Worm (Caenorhabditis elegans) whole organism, midembryonic: ENCODE results near the gene hcp-3.

Experiments used
- T22C8.4 ChIP-seq: fragments of 200-800 bp; sonication (Bioruptor generic); IDR thresholded peaks from 2 replicates; pipeline ENCODE4 v1.3.6; 2022; ENCODE audit warnings: missing genetic modification characterization, missing compliant biosample characterization
- cog-1 ChIP-seq: sonication (generic microtip); optimal IDR thresholded peaks from 2 replicates; lab custom pipeline; 2016; ENCODE audit warnings: missing genetic modification characterization, missing compliant biosample characterization
- flt-1 ChIP-seq: fragments of 200-800 bp; sonication (Bioruptor generic); IDR thresholded peaks from 2 replicates; pipeline ENCODE4 v1.3.6; 2022; ENCODE audit warnings: missing genetic modification characterization, missing compliant biosample characterization
- klf-2 ChIP-seq: fragments of 200-800 bp; sonication (Bioruptor generic); conservative IDR thresholded peaks from 2 replicates; pipeline ENCODE4 v1.3.6; 2022; ENCODE audit warnings: missing genetic modification reagents, missing genetic modification characterization, missing compliant biosample characterization
- med-1 ChIP-seq: sonication (generic microtip); optimal IDR thresholded peaks from 2 replicates; lab custom pipeline; 2017; ENCODE audit warnings: missing genetic modification characterization, mild to moderate bottlenecking, missing compliant biosample characterization, antibody characterized with exemption, missing genetic modification reagents; ENCODE audit not compliant: insufficient read depth
- ref-1 ChIP-seq: fragments of 200-800 bp; sonication (Bioruptor generic); conservative IDR thresholded peaks from 2 replicates; pipeline ENCODE4 v1.3.6; 2022; ENCODE audit warnings: missing genetic modification reagents, missing genetic modification characterization, missing compliant biosample characterization
- tab-1 ChIP-seq: fragments of 200-800 bp; sonication (Bioruptor generic); IDR thresholded peaks from 2 replicates; pipeline ENCODE4 v1.3.6; 2022; ENCODE audit warnings: missing genetic modification characterization, missing compliant biosample characterization
- ztf-23 ChIP-seq: fragments of 200-800 bp; sonication (Bioruptor generic); IDR thresholded peaks from 2 replicates; pipeline ENCODE4 v1.3.6; 2022; ENCODE audit warnings: missing genetic modification reagents, missing genetic modification characterization, missing compliant biosample characterization
- ztf-29 ChIP-seq: fragments of 200-800 bp; sonication (Bioruptor generic); IDR thresholded peaks from 2 replicates; pipeline ENCODE4 v1.3.6; 2022; ENCODE audit warnings: missing genetic modification reagents, missing genetic modification characterization, missing compliant biosample characterization

The hcp-3 gene

DNA sequence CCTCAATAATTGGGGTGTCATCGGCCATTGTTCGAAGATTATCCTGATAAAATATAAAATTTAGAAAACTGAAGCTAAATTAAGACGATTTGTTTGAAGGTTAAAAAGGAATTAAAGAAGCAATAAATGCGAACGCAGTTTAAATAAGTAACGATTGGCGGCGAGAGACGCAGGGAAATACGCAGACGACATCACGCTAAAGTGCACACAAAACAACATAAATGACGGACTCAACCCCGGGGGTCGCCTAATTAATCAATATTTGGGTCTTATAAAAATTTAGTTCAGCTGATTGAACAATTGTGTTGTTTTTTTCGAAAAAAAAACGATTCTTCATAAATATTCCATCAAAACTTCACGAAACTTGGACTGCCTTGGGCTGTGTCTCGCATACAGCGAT, at the start of gene hcp-3:
Gene hcp-3 (minus strand): TSS at position 45 of the 400 bp plus-strand sequence.
- TF ChIP-seq med-1 (GFP tag; lab: Kevin White, UChicago) (no peak), cog-1 (no peak), flt-1 (GFP tag; lab: Robert Waterston, UW) (no peak), T22C8.4 (peak; percentile 85), klf-2 (GFP tag; lab: Robert Waterston, UW) (no peak), tab-1 (GFP tag; lab: Robert Waterston, UW) (no peak), ztf-23 (GFP tag; lab: Robert Waterston, UW) (no peak)

- TF ChIP-seq ztf-23 (GFP tag; lab: Robert Waterston, UW) (no peak), klf-2 (GFP tag; lab: Robert Waterston, UW) (no peak), T22C8.4 (no peak), cog-1 (no peak)
Measured at ce11 chrIII:9665490-9666179, 49.4 kb upstream of the hcp-3 start.

- TF ChIP-seq cog-1 (no peak), tab-1 (GFP tag; lab: Robert Waterston, UW) (no peak), ztf-23 (GFP tag; lab: Robert Waterston, UW) (no peak), T22C8.4 (no peak), med-1 (GFP tag; lab: Kevin White, UChicago) (no peak), klf-2 (GFP tag; lab: Robert Waterston, UW) (no peak), flt-1 (GFP tag; lab: Robert Waterston, UW) (no peak)
Measured at ce11 chrIII:9664484-9665221, 48.4 kb upstream of the hcp-3 start.

DNA sequence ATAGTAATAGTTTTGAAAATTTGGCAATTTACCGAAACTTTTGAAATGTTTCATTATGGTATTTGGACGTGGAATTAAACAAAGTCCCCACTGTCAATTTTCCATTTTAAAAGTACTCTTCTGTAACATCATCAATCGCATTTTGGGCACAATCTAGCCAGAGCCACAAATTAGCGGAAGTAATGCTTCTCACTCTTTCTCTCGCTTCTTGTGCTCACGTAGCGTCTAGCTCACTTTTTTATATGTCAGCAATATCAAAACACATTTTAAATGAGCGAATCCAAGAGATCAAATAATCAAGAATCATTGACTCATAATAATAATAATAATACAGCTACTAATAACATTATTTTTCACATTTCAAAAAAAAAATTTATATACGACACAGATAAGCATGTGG, 47.7 kb upstream of the hcp-3 start:
- TF ChIP-seq ref-1 (GFP tag; lab: Robert Waterston, UW) (no peak), med-1 (GFP tag; lab: Kevin White, UChicago) (no peak), klf-2 (GFP tag; lab: Robert Waterston, UW) (no peak), ztf-29 (GFP tag; lab: Robert Waterston, UW) (no peak), T22C8.4 (no peak), tab-1 (GFP tag; lab: Robert Waterston, UW) (no peak), cog-1 (no peak), flt-1 (GFP tag; lab: Robert Waterston, UW) (no peak), ztf-23 (GFP tag; lab: Robert Waterston, UW) (no peak)

- TF ChIP-seq klf-2 (GFP tag; lab: Robert Waterston, UW) (no peak), med-1 (GFP tag; lab: Kevin White, UChicago) (no peak), cog-1 (no peak), ref-1 (GFP tag; lab: Robert Waterston, UW) (no peak), ztf-29 (GFP tag; lab: Robert Waterston, UW) (no peak), T22C8.4 (no peak)
Measured at ce11 chrIII:9662266-9662959, 46.1 kb upstream of the hcp-3 start.

- TF ChIP-seq klf-2 (GFP tag; lab: Robert Waterston, UW): no peak
- TF ChIP-seq med-1 (GFP tag; lab: Kevin White, UChicago): no peak
- TF ChIP-seq ztf-29 (GFP tag; lab: Robert Waterston, UW): no peak
- no peak for TF ChIP-seq flt-1 (GFP tag; lab: Robert Waterston, UW)
- TF ChIP-seq ref-1 (GFP tag; lab: Robert Waterston, UW): no peak
- TF ChIP-seq cog-1: no peak
- TF ChIP-seq ztf-23 (GFP tag; lab: Robert Waterston, UW): no peak
- no peak for TF ChIP-seq tab-1 (GFP tag; lab: Robert Waterston, UW)
- TF ChIP-seq T22C8.4: no peak
Measured at ce11 chrIII:9661119-9661518, 44.8 kb upstream of the hcp-3 start.

DNA sequence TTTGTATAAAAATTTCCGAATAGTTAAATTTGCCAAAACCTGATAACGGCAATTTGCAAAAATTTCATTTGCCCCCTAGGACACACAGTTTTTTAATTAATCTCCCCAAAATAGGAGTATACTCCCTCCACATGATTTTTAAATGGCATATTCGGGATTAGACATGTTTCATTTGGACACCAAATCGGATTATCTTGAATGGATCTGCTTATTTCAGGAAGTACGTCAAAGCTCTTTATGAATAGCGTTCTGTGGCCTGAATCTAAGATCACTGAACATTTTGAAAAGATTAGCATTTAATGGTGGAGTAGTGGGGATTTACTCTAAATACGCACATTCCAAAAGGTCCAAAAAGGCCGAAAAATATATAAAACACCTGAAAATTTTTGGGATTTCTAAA, 42.3 kb upstream of the hcp-3 start:
- TF ChIP-seq klf-2 (GFP tag; lab: Robert Waterston, UW): no peak

DNA sequence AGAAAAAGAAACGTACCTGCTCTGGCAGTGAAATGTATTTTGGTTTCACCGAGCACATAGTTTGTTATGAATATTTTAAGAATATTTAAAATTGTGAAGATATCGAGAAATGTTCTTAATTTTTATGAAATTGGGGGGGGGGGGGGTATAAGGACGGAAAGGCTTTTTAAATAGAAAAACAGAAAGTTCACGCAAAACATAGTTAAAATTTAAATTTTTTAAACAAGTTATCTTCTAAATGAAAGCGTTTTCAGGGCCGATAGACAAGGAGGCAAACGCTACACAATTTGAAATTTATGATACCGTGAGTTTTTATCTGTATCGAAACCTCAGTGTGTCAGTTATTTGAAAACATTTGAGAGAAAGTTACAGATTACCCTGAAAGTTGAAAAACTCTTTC, 39.5 kb upstream of the hcp-3 start, which contains the start of gene C15H7.4:
Gene C15H7.4 (minus strand): TSS at position 101 of the 400 bp plus-strand sequence.
- no peak for TF ChIP-seq ztf-29 (GFP tag; lab: Robert Waterston, UW)
- no peak for TF ChIP-seq med-1 (GFP tag; lab: Kevin White, UChicago)
- TF ChIP-seq flt-1 (GFP tag; lab: Robert Waterston, UW): no peak
- TF ChIP-seq T22C8.4: no peak
- no peak for TF ChIP-seq ref-1 (GFP tag; lab: Robert Waterston, UW)
- no peak for TF ChIP-seq ztf-23 (GFP tag; lab: Robert Waterston, UW)
- TF ChIP-seq cog-1: no peak

- TF ChIP-seq flt-1 (GFP tag; lab: Robert Waterston, UW) (no peak), T22C8.4 (no peak), tab-1 (GFP tag; lab: Robert Waterston, UW) (no peak), ztf-23 (GFP tag; lab: Robert Waterston, UW) (no peak), klf-2 (GFP tag; lab: Robert Waterston, UW) (no peak), cog-1 (no peak), ref-1 (GFP tag; lab: Robert Waterston, UW) (no peak), ztf-29 (GFP tag; lab: Robert Waterston, UW) (no peak), med-1 (GFP tag; lab: Kevin White, UChicago) (no peak)
Measured at ce11 chrIII:9651871-9652270, 35.6 kb upstream of the hcp-3 start, which contains the start of gene C15H7.3. TSS of gene C15H7.3 (minus strand) at chrIII:9651971.
